Worm (Caenorhabditis elegans) whole organism, L2 larva: Measurements from ENCODE around the gene C47D2.1.
A peak's percentile ranks its signal among the peaks of the same experiment; 100 is the strongest.

Source experiments
- C34F6.9 ChIP-seq: fragments of 150-350 bp; optimal IDR thresholded peaks from 2 replicates; lab custom pipeline; 2014; ENCODE audit warnings: missing biosample characterization, missing genetic modification characterization
- F13H6.1 ChIP-seq: sonication (generic microtip); optimal IDR thresholded peaks from 2 replicates; lab custom pipeline; 2016; ENCODE audit warnings: missing genetic modification characterization, missing compliant biosample characterization
- R02D3.7 ChIP-seq: fragments of 150-350 bp; optimal IDR thresholded peaks from 2 replicates; lab custom pipeline; 2014; ENCODE audit warnings: missing biosample characterization, missing genetic modification characterization
- Y55F3AM.14 ChIP-seq: fragments of 200-800 bp; sonication (Bioruptor generic); optimal IDR thresholded peaks from 2 replicates; lab custom pipeline; 2018; ENCODE audit warnings: mild to moderate bottlenecking, missing genetic modification characterization, missing compliant biosample characterization
- alr-1 ChIP-seq: fragments of 150-350 bp; optimal IDR thresholded peaks from 2 replicates; lab custom pipeline; 2014; ENCODE audit warnings: missing biosample characterization, missing genetic modification characterization
- aly-2 ChIP-seq: fragments of 150-350 bp; optimal IDR thresholded peaks from 2 replicates; lab custom pipeline; 2014; ENCODE audit warnings: missing biosample characterization, missing genetic modification characterization
- ama-1 ChIP-seq: fragments of 150-350 bp; optimal IDR thresholded peaks from 2 replicates; lab custom pipeline; 2018; ENCODE audit warnings: inconsistent platforms
- blmp-1 ChIP-seq: sonication (generic microtip); optimal IDR thresholded peaks from 2 replicates; lab custom pipeline; 2017; ENCODE audit warnings: missing genetic modification characterization, mild to moderate bottlenecking, missing compliant biosample characterization, antibody characterized with exemption, moderate library complexity; ENCODE audit not compliant: insufficient read depth
- ceh-16 ChIP-seq: fragments of 150-350 bp; optimal IDR thresholded peaks from 2 replicates; lab custom pipeline; 2014; ENCODE audit warnings: missing biosample characterization, missing genetic modification characterization
- ceh-82 ChIP-seq: fragments of 150-350 bp; optimal IDR thresholded peaks from 2 replicates; lab custom pipeline; 2014; ENCODE audit warnings: missing biosample characterization, missing genetic modification characterization
- crh-2 ChIP-seq: sonication (generic microtip); optimal IDR thresholded peaks from 2 replicates; lab custom pipeline; 2017; ENCODE audit warnings: missing biosample characterization, missing genetic modification characterization
- dmd-4 ChIP-seq: sonication (generic microtip); optimal IDR thresholded peaks from 2 replicates; lab custom pipeline; 2017; ENCODE audit warnings: missing biosample characterization, missing genetic modification characterization
- egl-27 ChIP-seq: sonication (generic microtip); optimal IDR thresholded peaks from 3 replicates; lab custom pipeline; 2017; ENCODE audit warnings: missing biosample characterization, missing genetic modification reagents, missing genetic modification characterization
- elt-1 ChIP-seq: fragments of 150-350 bp; optimal IDR thresholded peaks from 2 replicates; lab custom pipeline; 2014; ENCODE audit warnings: missing biosample characterization, missing genetic modification characterization
- gmeb-1 ChIP-seq: fragments of 150-350 bp; optimal IDR thresholded peaks from 2 replicates; lab custom pipeline; 2014; ENCODE audit warnings: missing biosample characterization, missing genetic modification characterization
- lin-11 ChIP-seq: fragments of 150-350 bp; sonication (generic microtip); optimal IDR thresholded peaks from 2 replicates; lab custom pipeline; 2014; ENCODE audit warnings: missing biosample characterization, missing genetic modification characterization, inconsistent platforms, mixed read lengths
- lin-13 ChIP-seq: fragments of 150-350 bp; optimal IDR thresholded peaks from 2 replicates; lab custom pipeline; 2014; ENCODE audit warnings: missing biosample characterization, missing genetic modification reagents, missing genetic modification characterization
- lin-39 ChIP-seq: fragments of 150-350 bp; optimal IDR thresholded peaks from 2 replicates; lab custom pipeline; 2014; ENCODE audit warnings: missing biosample characterization, missing genetic modification reagents, missing genetic modification characterization
- lsy-2 ChIP-seq, 2 experiments: fragments of 150-350 bp in 1 of 2; sonication (generic microtip) in 1 of 2; optimal IDR thresholded peaks; 2 replicates each; lab custom pipeline; 2014 to 2017; ENCODE audit warnings: missing biosample characterization in 2 of 2, missing genetic modification characterization in 2 of 2
- mbf-1 ChIP-seq: sonication (generic microtip); optimal IDR thresholded peaks from 2 replicates; lab custom pipeline; 2017; ENCODE audit warnings: missing biosample characterization, missing genetic modification characterization
- mdl-1 ChIP-seq, 2 experiments: fragments of 150-350 bp in 1 of 2; sonication (generic microtip) in 1 of 2; optimal IDR thresholded peaks; 2 replicates each; lab custom pipeline; 2017; ENCODE audit warnings: missing biosample characterization in 2 of 2, missing genetic modification characterization in 2 of 2
- nhr-10 ChIP-seq: sonication (generic microtip); optimal IDR thresholded peaks from 2 replicates; lab custom pipeline; 2017; ENCODE audit warnings: missing biosample characterization, missing genetic modification characterization
- nhr-11 ChIP-seq: fragments of 150-350 bp; optimal IDR thresholded peaks from 2 replicates; lab custom pipeline; 2014; ENCODE audit warnings: missing biosample characterization, missing genetic modification characterization
- nhr-12 ChIP-seq: fragments of 150-350 bp; optimal IDR thresholded peaks from 2 replicates; lab custom pipeline; 2014; ENCODE audit warnings: missing biosample characterization, missing genetic modification characterization
- nhr-129 ChIP-seq: fragments of 150-350 bp; optimal IDR thresholded peaks from 2 replicates; lab custom pipeline; 2014; ENCODE audit warnings: missing biosample characterization, missing genetic modification characterization
- nhr-21 ChIP-seq: fragments of 150-350 bp; optimal IDR thresholded peaks from 2 replicates; lab custom pipeline; 2014; ENCODE audit warnings: missing biosample characterization, missing genetic modification characterization
- nhr-23 ChIP-seq: fragments of 150-350 bp; optimal IDR thresholded peaks from 2 replicates; lab custom pipeline; 2014; ENCODE audit warnings: missing biosample characterization, missing genetic modification reagents, missing genetic modification characterization
- nhr-237 ChIP-seq: fragments of 150-350 bp; optimal IDR thresholded peaks from 2 replicates; lab custom pipeline; 2014; ENCODE audit warnings: missing biosample characterization, missing genetic modification characterization
- nhr-25 ChIP-seq: fragments of 150-350 bp; sonication (generic microtip); optimal IDR thresholded peaks from 3 replicates; lab custom pipeline; 2014; ENCODE audit warnings: missing biosample characterization, missing genetic modification characterization
- nhr-6 ChIP-seq: fragments of 150-350 bp; optimal IDR thresholded peaks from 2 replicates; lab custom pipeline; 2014; ENCODE audit warnings: missing biosample characterization, missing genetic modification characterization
- nhr-77 ChIP-seq: fragments of 150-350 bp; optimal IDR thresholded peaks from 2 replicates; lab custom pipeline; 2014; ENCODE audit warnings: missing biosample characterization, missing genetic modification characterization
- peb-1 ChIP-seq: fragments of 150-350 bp; optimal IDR thresholded peaks from 2 replicates; lab custom pipeline; 2014; ENCODE audit warnings: missing biosample characterization, missing genetic modification characterization
- sem-4 ChIP-seq: fragments of 150-350 bp; optimal IDR thresholded peaks from 2 replicates; lab custom pipeline; 2014; ENCODE audit warnings: missing biosample characterization, missing genetic modification reagents, missing genetic modification characterization
- skn-1 ChIP-seq: sonication (generic microtip); optimal IDR thresholded peaks from 2 replicates; lab custom pipeline; 2017; ENCODE audit warnings: missing biosample characterization, missing genetic modification characterization
- sma-3 ChIP-seq: sonication (generic microtip); optimal IDR thresholded peaks from 2 replicates; lab custom pipeline; 2016; ENCODE audit warnings: missing genetic modification reagents, missing genetic modification characterization, missing compliant biosample characterization
- sma-9 ChIP-seq, 2 experiments: fragments of 150-350 bp in 1 of 2; sonication (generic microtip) in 1 of 2; optimal IDR thresholded peaks; 2 replicates each; lab custom pipeline; 2014 to 2016; ENCODE audit warnings: missing genetic modification characterization in 2 of 2, mild to moderate bottlenecking in 1 of 2, missing biosample characterization in 1 of 2, missing compliant biosample characterization in 1 of 2, missing genetic modification reagents in 1 of 2, moderate library complexity in 1 of 2
- snpc-4 ChIP-seq: fragments of 150-350 bp; optimal IDR thresholded peaks from 2 replicates; lab custom pipeline; 2014; ENCODE audit warnings: missing biosample characterization, missing genetic modification characterization
- unc-39 ChIP-seq: fragments of 150-350 bp; optimal IDR thresholded peaks from 2 replicates; lab custom pipeline; 2014; ENCODE audit warnings: missing biosample characterization, missing genetic modification characterization
- unc-55 ChIP-seq: fragments of 150-350 bp; sonication (generic microtip); optimal IDR thresholded peaks from 3 replicates; lab custom pipeline; 2014; ENCODE audit warnings: missing biosample characterization, missing genetic modification reagents, missing genetic modification characterization
- unc-62 ChIP-seq: fragments of 150-350 bp; optimal IDR thresholded peaks from 2 replicates; lab custom pipeline; 2014; ENCODE audit warnings: missing biosample characterization, missing genetic modification reagents, missing genetic modification characterization
- zag-1 ChIP-seq: fragments of 150-350 bp; optimal IDR thresholded peaks from 2 replicates; lab custom pipeline; 2014; ENCODE audit warnings: missing biosample characterization, missing genetic modification characterization
- ztf-1 ChIP-seq: fragments of 200-800 bp; sonication (Bioruptor generic); conservative IDR thresholded peaks from 2 replicates; pipeline ENCODE4 v1.3.6; 2022; ENCODE audit warnings: missing genetic modification characterization, missing compliant biosample characterization
- ztf-11 ChIP-seq: sonication (generic microtip); optimal IDR thresholded peaks from 2 replicates; lab custom pipeline; 2017; ENCODE audit warnings: missing biosample characterization, missing genetic modification characterization
- ztf-4 ChIP-seq: fragments of 150-350 bp; optimal IDR thresholded peaks from 2 replicates; lab custom pipeline; 2014; ENCODE audit warnings: missing biosample characterization, missing genetic modification characterization

C47D2.1 gene

DNA sequence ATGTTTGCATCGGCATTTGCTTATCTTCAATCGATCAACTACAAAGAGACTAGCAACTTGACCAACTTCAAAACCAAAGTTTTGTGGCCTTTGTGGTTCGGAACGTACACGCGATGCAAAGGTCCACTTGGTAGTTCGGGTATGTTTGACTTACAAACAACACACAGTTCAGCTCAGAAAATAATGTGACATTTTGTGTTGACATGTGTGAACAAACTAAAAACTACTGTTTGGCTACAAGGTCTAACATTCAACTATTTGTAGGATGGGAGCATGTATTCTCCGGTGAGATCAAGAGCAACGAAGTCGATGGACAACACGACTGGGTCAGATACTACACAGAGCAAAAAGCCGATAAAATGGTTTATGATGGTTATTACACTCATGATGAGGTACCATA lies 32.2 kb downstream of the C47D2.1 start:
- TF ChIP-seq crh-2, result no peak
- TF ChIP-seq mbf-1 (tag; lab: Kevin White, UChicago), result no peak
- no peak for TF ChIP-seq ztf-11 (tag; lab: Kevin White, UChicago)
- TF ChIP-seq sma-3 (GFP tag; lab: Kevin White, UChicago), result no peak
- TF ChIP-seq gmeb-1 (tag; lab: Kevin White, UChicago), result no peak
- TF ChIP-seq nhr-23, result no peak
- no peak for TF ChIP-seq dmd-4 (tag; lab: Kevin White, UChicago)
- no peak for TF ChIP-seq snpc-4
- no peak for TF ChIP-seq ztf-1 (GFP tag; lab: Robert Waterston, UW)
- TF ChIP-seq zag-1 (tag; lab: Kevin White, UChicago), result no peak
- no peak for TF ChIP-seq sem-4 (tag; lab: Kevin White, UChicago)
- TF ChIP-seq lin-39 (tag; lab: Kevin White, UChicago), result no peak
- TF ChIP-seq lin-13, result no peak
- TF ChIP-seq mdl-1 (tag; optimal IDR thresholded peaks at IDR 0.05; lab: Kevin White, UChicago), result no peak

DNA sequence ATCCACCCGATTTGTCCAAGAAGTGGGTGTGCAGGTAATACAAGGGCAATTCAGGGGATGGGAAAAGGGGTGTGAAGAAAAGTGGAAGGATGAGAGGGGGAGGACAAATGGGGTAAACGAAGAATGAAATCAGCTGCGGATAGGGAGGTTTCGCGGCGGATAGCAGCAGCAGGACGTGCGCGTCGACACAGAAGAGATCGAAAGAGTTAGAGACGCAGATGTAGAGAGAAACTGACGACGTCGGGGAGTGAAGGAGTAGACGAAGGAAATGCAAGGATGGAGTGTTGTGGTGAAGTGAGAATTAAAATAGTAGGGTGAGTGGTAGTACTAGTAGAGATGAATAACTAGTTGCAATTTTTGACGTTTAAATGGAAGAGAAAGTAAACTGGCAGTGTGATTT lies 37.4 kb downstream of the C47D2.1 start, which contains the start of gene M60.6:
M60.6 (minus strand) TSS at position 166 of the 400 bp plus-strand sequence.
- TF ChIP-seq sma-3 (GFP tag; lab: Kevin White, UChicago) (no peak), lin-39 (tag; lab: Kevin White, UChicago) (no peak), blmp-1 (tag; lab: Kevin White, UChicago) (no peak), sem-4 (tag; lab: Kevin White, UChicago) (peak; percentile 8), dmd-4 (tag; lab: Kevin White, UChicago) (no peak), nhr-129 (peak; percentile 62), ama-1 (no peak), lin-13 (no peak), nhr-6 (no peak), ztf-11 (tag; lab: Kevin White, UChicago) (no peak), unc-62 (no peak), nhr-10 (tag; lab: Kevin White, UChicago) (no peak), ceh-82 (no peak), skn-1 (no peak), sma-9 (GFP tag; optimal IDR thresholded peaks at IDR 0.05; lab: Kevin White, UChicago) (peak; percentile 56), sma-9 (tag; optimal IDR thresholded peaks at IDR 0.05; lab: Kevin White, UChicago) (no peak), ztf-1 (GFP tag; lab: Robert Waterston, UW) (no peak), aly-2 (tag; lab: Kevin White, UChicago) (no peak), nhr-11 (tag; lab: Kevin White, UChicago) (no peak), alr-1 (tag; lab: Kevin White, UChicago) (no peak), zag-1 (tag; lab: Kevin White, UChicago) (peak; percentile 51), ztf-4 (tag; lab: Kevin White, UChicago) (no peak), peb-1 (tag; lab: Kevin White, UChicago) (no peak), R02D3.7 (tag; lab: Kevin White, UChicago) (no peak), nhr-23 (no peak), lsy-2 (tag; optimal IDR thresholded peaks at IDR 0.05; lab: Kevin White, UChicago) (peak in 1 of 2 experiments; percentile 32), egl-27 (tag; lab: Kevin White, UChicago) (no peak), lin-11 (tag; lab: Kevin White, UChicago) (no peak), nhr-77 (no peak), snpc-4 (no peak), nhr-21 (tag; lab: Kevin White, UChicago) (peak; percentile 2), Y55F3AM.14 (GFP tag; lab: Kevin White, UChicago) (no peak), mdl-1 (tag; optimal IDR thresholded peaks at IDR 0.05; lab: Kevin White, UChicago) (peak in 1 of 2 experiments; percentile 13), nhr-12 (tag; lab: Kevin White, UChicago) (no peak), mbf-1 (tag; lab: Kevin White, UChicago) (no peak), C34F6.9 (tag; lab: Kevin White, UChicago) (peak; percentile 23), nhr-25 (tag; lab: Kevin White, UChicago) (peak; percentile 54), F13H6.1 (tag; lab: Kevin White, UChicago) (peak; percentile 9), unc-55 (GFP tag; lab: Kevin White, UChicago) (peak; percentile 75), crh-2 (no peak), gmeb-1 (tag; lab: Kevin White, UChicago) (no peak), ceh-16 (tag; lab: Kevin White, UChicago) (no peak), elt-1 (tag; lab: Kevin White, UChicago) (no peak), nhr-237 (tag; lab: Kevin White, UChicago) (no peak), unc-39 (tag; lab: Kevin White, UChicago) (no peak)
